Fruit fly (Drosophila melanogaster) whole organism, pupa: ENCODE measurements around the gene CG6931.

ENCODE experiments used
- CG10348 ChIP-seq: fragments of 200-800 bp; sonication (Bioruptor generic); IDR thresholded peaks from 2 replicates; pipeline ENCODE4 v1.3.6; 2022; ENCODE audit warnings: missing biosample characterization, missing genetic modification characterization
- CG12605 ChIP-seq: fragments of 200-800 bp; sonication (Bioruptor generic); IDR thresholded peaks from 2 replicates; pipeline ENCODE4 v1.3.6; 2022; ENCODE audit warnings: missing biosample characterization, missing genetic modification characterization
- CG13204 ChIP-seq: fragments of 200-800 bp; sonication (Bioruptor generic); optimal IDR thresholded peaks from 2 replicates; lab custom pipeline; 2018; ENCODE audit warnings: missing biosample characterization, mild to moderate bottlenecking, missing genetic modification characterization, moderate library complexity
- CG14655 ChIP-seq: fragments of 200-800 bp; sonication (Bioruptor generic); optimal IDR thresholded peaks from 3 replicates; lab custom pipeline; 2017; ENCODE audit warnings: mild to moderate bottlenecking, missing biosample characterization, missing genetic modification reagents, missing genetic modification characterization
- CG15710 ChIP-seq: fragments of 200-800 bp; sonication (Bioruptor generic); optimal IDR thresholded peaks from 2 replicates; lab custom pipeline; 2018; ENCODE audit warnings: missing biosample characterization, mild to moderate bottlenecking, missing genetic modification characterization, moderate library complexity
- CG32121 ChIP-seq: fragments of 200-800 bp; sonication (Bioruptor generic); IDR thresholded peaks from 2 replicates; pipeline ENCODE4 v1.3.6; 2022; ENCODE audit warnings: missing biosample characterization, missing genetic modification characterization
- CG34367 ChIP-seq: fragments of 200-800 bp; sonication (Bioruptor generic); optimal IDR thresholded peaks from 2 replicates; lab custom pipeline; 2018; ENCODE audit warnings: missing biosample characterization, mild to moderate bottlenecking, missing genetic modification characterization
- CG8159 ChIP-seq: fragments of 200-800 bp; sonication (Bioruptor generic); optimal IDR thresholded peaks from 3 replicates; lab custom pipeline; 2018; ENCODE audit warnings: missing biosample characterization, mild to moderate bottlenecking, missing genetic modification characterization, moderate library complexity
- CG8301 ChIP-seq: fragments of 200-800 bp; sonication (Bioruptor generic); optimal IDR thresholded peaks from 2 replicates; lab custom pipeline; 2018; ENCODE audit warnings: missing biosample characterization, mild to moderate bottlenecking, missing genetic modification characterization
- Pif1A ChIP-seq: fragments of 200-800 bp; sonication (Bioruptor generic); optimal IDR thresholded peaks from 3 replicates; lab custom pipeline; 2016; ENCODE audit warnings: missing biosample characterization, missing genetic modification characterization
- Pif1B ChIP-seq: fragments of 200-800 bp; sonication (Bioruptor generic); optimal IDR thresholded peaks from 3 replicates; lab custom pipeline; 2016; ENCODE audit warnings: missing biosample characterization, missing genetic modification characterization
- Snoo ChIP-seq: fragments of 200-800 bp; sonication (Bioruptor generic); optimal IDR thresholded peaks from 3 replicates; lab custom pipeline; 2017; ENCODE audit warnings: missing biosample characterization, mild to moderate bottlenecking, missing genetic modification characterization, inconsistent platforms
- gl ChIP-seq: fragments of 200-800 bp; sonication (Bioruptor generic); optimal IDR thresholded peaks from 2 replicates; lab custom pipeline; 2018; ENCODE audit warnings: missing biosample characterization, mild to moderate bottlenecking, missing genetic modification characterization

DNA sequence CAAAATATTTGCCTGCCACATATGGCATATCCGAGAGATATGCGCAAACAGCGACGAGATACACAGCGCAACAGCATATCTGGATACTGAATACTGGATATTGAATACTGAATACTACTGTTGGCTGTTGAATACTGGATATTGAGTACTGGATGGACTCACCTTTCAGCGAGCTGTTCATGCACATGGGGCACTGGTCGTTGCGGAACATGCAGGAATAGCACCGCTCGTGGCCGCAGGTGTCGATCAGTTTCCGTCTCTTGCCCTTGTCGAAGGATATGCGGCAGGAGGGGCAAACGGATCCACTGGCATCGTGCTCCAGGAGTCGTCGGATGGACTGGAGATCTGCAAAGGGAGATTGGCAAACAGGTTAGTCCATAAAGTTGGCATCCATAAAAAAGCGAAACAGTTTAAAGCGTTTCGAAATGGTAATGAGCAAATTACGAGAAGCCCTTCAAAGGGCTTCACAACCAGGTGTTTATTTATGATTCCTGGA, 38.0 kb downstream of the CG6931 start:
- TF ChIP-seq CG10348 (GFP tag; lab: Robert Waterston, UW) (no peak), CG15710 (tag; lab: Kevin White, UChicago) (no peak), gl (tag; lab: Kevin White, UChicago) (no peak), Pif1B (no peak), CG34367 (tag; lab: Kevin White, UChicago) (no peak), CG32121 (GFP tag; lab: Robert Waterston, UW) (no peak), CG14655 (GFP tag; lab: Kevin White, UChicago) (no peak), Snoo (no peak), Pif1A (GFP tag; lab: Kevin White, UChicago) (no peak), CG8301 (tag; lab: Kevin White, UChicago) (no peak), CG12605 (GFP tag; lab: Robert Waterston, UW) (no peak), CG13204 (peak; percentile 50), CG8159 (tag; lab: Kevin White, UChicago) (no peak)
